Worm (Caenorhabditis elegans): Measurements from ENCODE around the gene C46C11.4.

DNA sequence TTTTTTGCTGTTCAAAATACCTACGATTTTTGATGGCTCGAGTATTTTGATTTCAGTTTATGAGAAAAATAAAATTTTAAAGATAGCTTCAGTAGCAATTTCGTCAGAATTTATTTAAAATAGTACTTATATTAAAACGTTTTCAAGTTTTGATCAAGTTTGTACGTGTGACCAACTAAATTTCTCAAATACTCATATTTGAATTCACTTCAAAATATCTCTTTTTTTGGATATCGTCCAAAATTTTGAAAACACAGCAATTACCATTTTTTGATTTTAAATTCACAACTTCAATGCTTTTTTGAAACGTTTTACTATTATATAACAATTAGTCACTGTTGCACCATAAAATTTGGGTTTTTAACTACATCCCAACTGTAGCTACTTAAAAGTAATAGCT, 20.1 kb downstream of the C46C11.4 start:
- TF ChIP-seq ama-1 (optimal IDR thresholded peaks at IDR 0.05) (no peak), lsy-2 (tag; optimal IDR thresholded peaks at IDR 0.05) (no peak), elt-3 (tag; optimal IDR thresholded peaks at IDR 0.05) (no peak), sma-3 (GFP tag; optimal IDR thresholded peaks at IDR 0.05) (no peak)

Data from whole organism, L2 larva.